Worm (Caenorhabditis elegans) whole organism, L1 larva: Measurements from ENCODE around the gene fbf-1.
A peak's percentile ranks its signal among the peaks of the same experiment; 100 is the strongest.

Experiments used
- C16A3.4 ChIP-seq: fragments of 150-350 bp; optimal IDR thresholded peaks from 2 replicates; lab custom pipeline; 2014; ENCODE audit warnings: missing biosample characterization, missing genetic modification characterization
- C34B4.2 ChIP-seq: sonication (generic microtip); optimal IDR thresholded peaks from 2 replicates; lab custom pipeline; 2017; ENCODE audit warnings: mild to moderate bottlenecking, missing genetic modification characterization, missing compliant biosample characterization
- efl-1 ChIP-seq, 4 experiments: fragments of 150-350 bp; optimal IDR thresholded peaks in 3 of 4; peaks in 1 of 4; 1 replicate in 1 of 4; 2 replicates in 3 of 4; lab custom pipeline; 2014; ENCODE audit warnings: missing biosample characterization in 2 of 4, missing genetic modification characterization in 2 of 4, missing genetic modification reagents in 2 of 4
- fkh-10 ChIP-seq: sonication (generic microtip); optimal IDR thresholded peaks from 2 replicates; lab custom pipeline; 2017; ENCODE audit warnings: missing biosample characterization, missing genetic modification reagents, missing genetic modification characterization
- fos-1 ChIP-seq: fragments of 150-350 bp; optimal IDR thresholded peaks from 2 replicates; lab custom pipeline; 2014; ENCODE audit warnings: missing biosample characterization, missing genetic modification characterization
- lin-39 ChIP-seq: fragments of 150-350 bp; optimal IDR thresholded peaks from 2 replicates; lab custom pipeline; 2014; ENCODE audit warnings: missing biosample characterization, missing genetic modification reagents, missing genetic modification characterization
- mep-1 ChIP-seq: fragments of 150-350 bp; optimal IDR thresholded peaks from 2 replicates; lab custom pipeline; 2014; ENCODE audit warnings: missing biosample characterization, missing genetic modification characterization
- pqm-1 ChIP-seq: sonication (generic microtip); optimal IDR thresholded peaks from 3 replicates; lab custom pipeline; 2017; ENCODE audit warnings: missing biosample characterization, missing genetic modification characterization
- zip-4 ChIP-seq: fragments of 200-800 bp; sonication (Bioruptor generic); optimal IDR thresholded peaks from 2 replicates; lab custom pipeline; 2018; ENCODE audit warnings: mild to moderate bottlenecking, missing genetic modification characterization, moderate library complexity, missing compliant biosample characterization

DNA sequence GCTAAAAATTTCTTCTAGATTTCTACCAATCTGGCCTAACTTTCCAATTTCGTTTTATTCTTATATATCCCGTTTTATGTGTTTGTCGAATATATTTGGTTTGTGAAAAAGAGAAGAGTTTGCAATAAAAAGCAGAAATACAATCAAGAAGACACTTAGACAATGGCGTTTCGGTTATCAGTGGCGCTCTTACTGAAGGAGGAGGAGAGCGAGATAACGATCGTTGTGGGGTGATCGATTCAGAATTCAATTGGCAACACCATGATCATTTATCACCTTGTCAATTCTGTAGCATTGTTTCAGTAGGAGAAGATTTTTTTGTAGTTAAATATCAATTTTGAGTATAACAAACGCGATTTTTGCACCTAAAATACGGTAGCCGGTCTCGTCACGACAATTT, 31.1 kb downstream of the fbf-1 start:
- TF ChIP-seq zip-4 (GFP tag; lab: Kevin White, UChicago) (no peak), mep-1 (tag; lab: Kevin White, UChicago) (no peak), C16A3.4 (tag; lab: Kevin White, UChicago) (no peak), pqm-1 (tag; lab: Kevin White, UChicago) (no peak), efl-1 (optimal IDR thresholded peaks at IDR 0.05; lab: Kevin White, UChicago) (no peak), efl-1 (GFP tag; optimal IDR thresholded peaks at IDR 0.05 in 1 of 2; lab: Kevin White, UChicago) (peak in 1 of 2 experiments; percentile 89), C34B4.2 (tag; lab: Kevin White, UChicago) (no peak), fkh-10 (GFP tag; lab: Kevin White, UChicago) (no peak), fos-1 (tag; lab: Kevin White, UChicago) (no peak), lin-39 (tag; lab: Kevin White, UChicago) (no peak)
